Comparison of ENCODE assay signal across 2 fruit fly cellular contexts in the genomic region with DNA sequence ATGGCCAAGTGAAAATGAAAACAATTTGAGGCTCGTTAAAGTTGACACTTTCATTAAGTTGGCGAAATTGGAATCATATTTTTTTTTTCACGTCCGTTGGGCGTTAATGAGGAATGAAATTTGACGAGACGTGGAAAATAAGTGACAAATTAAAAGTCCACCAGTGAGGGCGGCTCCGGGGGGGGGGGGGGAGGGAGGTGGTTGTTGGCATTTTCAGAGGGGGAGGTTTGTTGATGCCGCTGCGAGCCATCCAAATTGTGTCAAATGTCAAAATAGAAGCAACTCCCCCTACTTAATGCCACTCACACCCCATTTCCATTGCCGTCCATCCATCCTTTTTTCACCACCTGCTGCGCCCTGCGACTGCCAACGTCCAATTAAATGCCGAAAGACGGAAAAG.
TF ChIP-seq lines count a peak whose summit lies in the region.

No protein-coding gene starts in this region.

- no peak for TF ChIP-seq CTCF in whole organism, embryonic (GFP tag; optimal IDR thresholded peaks at IDR 0.05; lab: Kevin White, UChicago)

TF ChIP-seq in whole organism, embryonic, 481 proteins besides CTCF, POLR2A, EP300 and RAD21:
- TF ChIP-seq Nf-YB (GFP tag; optimal IDR thresholded peaks at IDR 0.05; lab: Kevin White, UChicago) (peak; percentile 75), crol (GFP tag; IDR thresholded peaks at IDR 0.05; lab: Robert Waterston, UW) (peak; percentile 51; the same call in 1 of the 2 replicates), jigr1 (GFP tag; IDR thresholded peaks at IDR 0.05; lab: Robert Waterston, UW) (no peak), Nf-YC (tag; optimal IDR thresholded peaks at IDR 0.05; lab: Kevin White, UChicago) (peak; percentile 44)

TF ChIP-seq in whole organism, wandering third instar larva, 38 proteins besides CTCF, POLR2A, EP300 and RAD21:
- TF ChIP-seq br (GFP tag; optimal IDR thresholded peaks at IDR 0.05; lab: Kevin White, UChicago): no peak
- no peak for TF ChIP-seq ey (GFP tag; optimal IDR thresholded peaks at IDR 0.05; lab: Kevin White, UChicago)
- TF ChIP-seq Dfd (GFP tag; optimal IDR thresholded peaks at IDR 0.05; lab: Kevin White, UChicago): peak; percentile 77
- TF ChIP-seq N (GFP tag; optimal IDR thresholded peaks at IDR 0.05; lab: Kevin White, UChicago): no peak
TF ChIP-seq in whole organism, wandering third instar larva: peak in this region for 1.
